Worm (Caenorhabditis elegans) whole organism, L1 larva: ENCODE measurements around the gene W03C9.6.
A peak's percentile ranks its signal among the peaks of the same experiment; 100 is the strongest.

Experiments
- C04F5.9 ChIP-seq: sonication (generic microtip); optimal IDR thresholded peaks from 2 replicates; lab custom pipeline; 2016; ENCODE audit warnings: missing genetic modification characterization, missing compliant biosample characterization
- C16A3.4 ChIP-seq: fragments of 150-350 bp; optimal IDR thresholded peaks from 2 replicates; lab custom pipeline; 2014; ENCODE audit warnings: missing biosample characterization, missing genetic modification characterization
- aly-2 ChIP-seq: fragments of 150-350 bp; optimal IDR thresholded peaks from 2 replicates; lab custom pipeline; 2014; ENCODE audit warnings: missing biosample characterization, missing genetic modification characterization
- ceh-82 ChIP-seq, 3 experiments: fragments of 150-350 bp in 1 of 3; sonication (generic microtip) in 2 of 3; optimal IDR thresholded peaks; 2 replicates each; lab custom pipeline; 2014 to 2017; ENCODE audit warnings: missing biosample characterization in 3 of 3, missing genetic modification characterization in 3 of 3
- ces-1 ChIP-seq: fragments of 150-350 bp; optimal IDR thresholded peaks from 2 replicates; lab custom pipeline; 2014; ENCODE audit warnings: missing biosample characterization, missing genetic modification reagents, missing genetic modification characterization
- efl-1 ChIP-seq, 4 experiments: fragments of 150-350 bp; optimal IDR thresholded peaks in 3 of 4; peaks in 1 of 4; 1 replicate in 1 of 4; 2 replicates in 3 of 4; lab custom pipeline; 2014; ENCODE audit warnings: missing biosample characterization in 2 of 4, missing genetic modification characterization in 2 of 4, missing genetic modification reagents in 2 of 4
- elt-2 ChIP-seq: sonication (generic microtip); optimal IDR thresholded peaks from 2 replicates; lab custom pipeline; 2016; ENCODE audit warnings: missing genetic modification characterization, mild to moderate bottlenecking, inconsistent platforms, missing compliant biosample characterization, missing genetic modification reagents
- fkh-10 ChIP-seq: sonication (generic microtip); optimal IDR thresholded peaks from 2 replicates; lab custom pipeline; 2017; ENCODE audit warnings: missing biosample characterization, missing genetic modification reagents, missing genetic modification characterization
- grh-1 ChIP-seq: fragments of 200-800 bp; sonication (Bioruptor generic); IDR thresholded peaks from 2 replicates; pipeline ENCODE4 v1.3.6; 2022; ENCODE audit warnings: missing genetic modification reagents, missing genetic modification characterization, missing compliant biosample characterization
- hlh-17 ChIP-seq: fragments of 200-800 bp; sonication (Bioruptor generic); optimal IDR thresholded peaks from 2 replicates; lab custom pipeline; 2018; ENCODE audit warnings: missing genetic modification characterization, mild to moderate bottlenecking, missing compliant biosample characterization, moderate library complexity, borderline replicate concordance
- hlh-4 ChIP-seq: sonication (generic microtip); optimal IDR thresholded peaks from 2 replicates; lab custom pipeline; 2016; ENCODE audit warnings: mild to moderate bottlenecking, missing genetic modification characterization, missing compliant biosample characterization
- lin-14 ChIP-seq: fragments of 200-800 bp; sonication (Bioruptor generic); optimal IDR thresholded peaks from 2 replicates; lab custom pipeline; 2018; ENCODE audit warnings: mild to moderate bottlenecking, missing genetic modification characterization, moderate library complexity, missing compliant biosample characterization
- lin-15B ChIP-seq: fragments of 150-350 bp; sonication (generic microtip); optimal IDR thresholded peaks from 3 replicates; lab custom pipeline; 2014; ENCODE audit warnings: missing biosample characterization, missing genetic modification characterization
- lin-35 ChIP-seq, 2 experiments: fragments of 150-350 bp; optimal IDR thresholded peaks; 2 replicates each; lab custom pipeline; 2014; ENCODE audit warnings: missing biosample characterization in 2 of 2, missing genetic modification characterization in 2 of 2, missing genetic modification reagents in 2 of 2
- lin-39 ChIP-seq: fragments of 150-350 bp; optimal IDR thresholded peaks from 2 replicates; lab custom pipeline; 2014; ENCODE audit warnings: missing biosample characterization, missing genetic modification reagents, missing genetic modification characterization
- mab-9 ChIP-seq: fragments of 200-800 bp; sonication (Bioruptor generic); IDR thresholded peaks from 2 replicates; pipeline ENCODE4 v1.3.6; 2022; ENCODE audit warnings: missing genetic modification reagents, missing genetic modification characterization, missing compliant biosample characterization
- mdl-1 ChIP-seq, 2 experiments: fragments of 150-350 bp; optimal IDR thresholded peaks; 2 replicates each; lab custom pipeline; 2014 to 2017; ENCODE audit warnings: missing biosample characterization in 2 of 2, missing genetic modification characterization in 2 of 2, inconsistent platforms in 1 of 2
- mep-1 ChIP-seq: fragments of 150-350 bp; optimal IDR thresholded peaks from 2 replicates; lab custom pipeline; 2014; ENCODE audit warnings: missing biosample characterization, missing genetic modification characterization
- nhr-12 ChIP-seq: sonication (generic microtip); optimal IDR thresholded peaks from 2 replicates; lab custom pipeline; 2017; ENCODE audit warnings: missing biosample characterization, missing genetic modification characterization
- nhr-19 ChIP-seq: fragments of 200-800 bp; sonication (Bioruptor generic); conservative IDR thresholded peaks from 2 replicates; pipeline ENCODE4 v1.3.6; 2022; ENCODE audit warnings: missing genetic modification characterization, missing compliant biosample characterization
- nhr-76 ChIP-seq: sonication (generic microtip); optimal IDR thresholded peaks from 2 replicates; lab custom pipeline; 2017; ENCODE audit warnings: missing biosample characterization, missing genetic modification characterization
- nhr-77 ChIP-seq: fragments of 150-350 bp; optimal IDR thresholded peaks from 2 replicates; lab custom pipeline; 2014; ENCODE audit warnings: missing biosample characterization, missing genetic modification characterization
- nhr-85 ChIP-seq: sonication (generic microtip); peaks from one replicate; lab custom pipeline; 2016; ENCODE audit warnings: missing genetic modification characterization, inconsistent platforms, missing compliant biosample characterization
- skn-1 ChIP-seq: fragments of 150-350 bp; optimal IDR thresholded peaks from 2 replicates; lab custom pipeline; 2014; ENCODE audit warnings: missing biosample characterization, missing genetic modification characterization
- snpc-4 ChIP-seq: fragments of 150-350 bp; optimal IDR thresholded peaks from 2 replicates; lab custom pipeline; 2014; ENCODE audit warnings: missing biosample characterization, missing genetic modification characterization
- sup-37 ChIP-seq: fragments of 200-800 bp; sonication (Bioruptor generic); optimal IDR thresholded peaks from 2 replicates; lab custom pipeline; 2018; ENCODE audit warnings: mild to moderate bottlenecking, missing genetic modification characterization, missing compliant biosample characterization
- swsn-7 ChIP-seq: sonication (generic microtip); optimal IDR thresholded peaks from 2 replicates; lab custom pipeline; 2016; ENCODE audit warnings: missing genetic modification characterization, missing compliant biosample characterization
- tlp-1 ChIP-seq: fragments of 150-350 bp; optimal IDR thresholded peaks from 2 replicates; lab custom pipeline; 2014; ENCODE audit warnings: missing biosample characterization, missing genetic modification characterization
- unc-30 ChIP-seq: sonication (generic microtip); optimal IDR thresholded peaks from 2 replicates; lab custom pipeline; 2017; ENCODE audit warnings: missing biosample characterization, missing genetic modification characterization
- unc-62 ChIP-seq: fragments of 150-350 bp; optimal IDR thresholded peaks from 2 replicates; lab custom pipeline; 2014; ENCODE audit warnings: missing biosample characterization, missing genetic modification reagents, missing genetic modification characterization
- unc-86 ChIP-seq: sonication (generic microtip); optimal IDR thresholded peaks from 2 replicates; lab custom pipeline; 2016; ENCODE audit warnings: missing genetic modification characterization, missing compliant biosample characterization
- unc-98 ChIP-seq: fragments of 200-800 bp; sonication (Bioruptor generic); IDR thresholded peaks from 2 replicates; pipeline ENCODE4 v1.3.6; 2022; ENCODE audit warnings: missing genetic modification characterization, missing compliant biosample characterization
- zag-1 ChIP-seq: fragments of 150-350 bp; optimal IDR thresholded peaks from 2 replicates; lab custom pipeline; 2014; ENCODE audit warnings: missing biosample characterization, missing genetic modification characterization
- zip-4 ChIP-seq: fragments of 200-800 bp; sonication (Bioruptor generic); optimal IDR thresholded peaks from 2 replicates; lab custom pipeline; 2018; ENCODE audit warnings: mild to moderate bottlenecking, missing genetic modification characterization, moderate library complexity, missing compliant biosample characterization
- ztf-11 ChIP-seq, 2 experiments: sonication (generic microtip); optimal IDR thresholded peaks; 2 replicates each; lab custom pipeline; 2016 to 2017; ENCODE audit warnings: missing genetic modification characterization in 2 of 2, missing biosample characterization in 1 of 2, missing compliant biosample characterization in 1 of 2

The W03C9.6 gene

DNA sequence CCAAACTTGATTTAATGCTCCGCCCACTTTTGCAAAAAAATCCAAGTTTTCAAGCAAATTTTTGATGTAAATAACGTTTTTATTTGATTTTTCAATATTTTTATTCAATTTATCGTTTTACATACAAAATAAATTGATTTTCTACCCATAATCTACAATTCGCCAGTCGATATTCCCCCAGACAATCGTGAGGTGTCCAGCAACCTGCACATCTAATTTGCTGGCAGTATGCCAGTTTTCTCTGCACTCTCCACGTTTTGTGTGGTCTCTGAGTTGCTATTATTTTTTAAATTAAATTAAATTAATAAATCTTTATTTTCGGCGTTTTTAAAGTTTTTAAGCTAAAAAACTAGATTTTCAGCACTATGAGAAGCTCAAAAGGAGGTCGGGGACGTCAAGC, 25.8 kb downstream of the W03C9.6 start (continued):
- TF ChIP-seq lin-39 (tag; lab: Kevin White, UChicago) (peak; percentile 45), lin-14 (GFP tag; lab: Kevin White, UChicago) (peak; percentile 95), nhr-19 (GFP tag; lab: Robert Waterston, UW) (peak; percentile 91), mab-9 (GFP tag; lab: Robert Waterston, UW) (peak; percentile 80), unc-62 (GFP tag; lab: Kevin White, UChicago) (no peak), unc-30 (no peak)

- TF ChIP-seq hlh-4 (no peak), ces-1 (GFP tag; lab: Kevin White, UChicago) (no peak), hlh-17 (no peak), zip-4 (GFP tag; lab: Kevin White, UChicago) (no peak), grh-1 (no peak), mep-1 (tag; lab: Kevin White, UChicago) (no peak), nhr-76 (no peak), nhr-77 (tag; lab: Kevin White, UChicago) (no peak), skn-1 (tag; lab: Kevin White, UChicago) (no peak), mdl-1 (tag; optimal IDR thresholded peaks at IDR 0.05; lab: Kevin White, UChicago) (no peak), ceh-82 (tag; optimal IDR thresholded peaks at IDR 0.05; lab: Kevin White, UChicago) (no peak), elt-2 (tag; lab: Kevin White, UChicago) (no peak), lin-35 (GFP tag; optimal IDR thresholded peaks at IDR 0.05; lab: Kevin White, UChicago) (no peak), snpc-4 (tag; lab: Kevin White, UChicago) (no peak), lin-15B (tag; lab: Kevin White, UChicago) (no peak), unc-98 (GFP tag; lab: Robert Waterston, UW) (no peak), unc-62 (GFP tag; lab: Kevin White, UChicago) (no peak), unc-86 (tag; lab: Kevin White, UChicago) (no peak)
Measured at ce11 chrII:11988724-11989123, 34.4 kb downstream of the W03C9.6 start, which contains the start of gene Y17G7B.3. TSS of gene Y17G7B.3 (plus strand) at chrII:11989024.

- TF ChIP-seq efl-1 (optimal IDR thresholded peaks at IDR 0.05; lab: Kevin White, UChicago) (no peak), efl-1 (GFP tag; optimal IDR thresholded peaks at IDR 0.05 in 1 of 2; lab: Kevin White, UChicago) (peak in 1 of 2 experiments; percentile 26), mep-1 (tag; lab: Kevin White, UChicago) (no peak)
Measured at ce11 chrII:11992701-11993100, 38.4 kb downstream of the W03C9.6 start, which contains the start of gene dhps-1. TSS of gene dhps-1 (plus strand) at chrII:11993001.

- TF ChIP-seq hlh-4 (no peak), zip-4 (GFP tag; lab: Kevin White, UChicago) (no peak), C04F5.9 (tag; lab: Kevin White, UChicago) (no peak), ztf-11 (tag; optimal IDR thresholded peaks at IDR 0.05; lab: Kevin White, UChicago) (no peak), zag-1 (tag; lab: Kevin White, UChicago) (no peak), tlp-1 (no peak), fkh-10 (GFP tag; lab: Kevin White, UChicago) (no peak), lin-35 (GFP tag; optimal IDR thresholded peaks at IDR 0.05; lab: Kevin White, UChicago) (no peak), mab-9 (GFP tag; lab: Robert Waterston, UW) (no peak), swsn-7 (tag; lab: Kevin White, UChicago) (no peak), C16A3.4 (tag; lab: Kevin White, UChicago) (no peak), nhr-12 (no peak), sup-37 (GFP tag; lab: Kevin White, UChicago) (no peak), nhr-85 (no peak), unc-62 (GFP tag; lab: Kevin White, UChicago) (no peak), aly-2 (tag; lab: Kevin White, UChicago) (no peak)
Measured at ce11 chrII:11994940-11995339, 40.6 kb downstream of the W03C9.6 start.
